Fruit fly (Drosophila melanogaster): ENCODE results near the gene Alp9.

The Alp9 gene

dm6 chr3L:5569724-5570123, 25.6 kb upstream of the Alp9 start:
- TF ChIP-seq psq (optimal IDR thresholded peaks at IDR 0.05), result no peak
- TF ChIP-seq pan (optimal IDR thresholded peaks at IDR 0.05), result no peak
- TF ChIP-seq CG8478 (optimal IDR thresholded peaks at IDR 0.05), result no peak
- TF ChIP-seq Dll (optimal IDR thresholded peaks at IDR 0.05), result no peak
- TF ChIP-seq usp (GFP tag; optimal IDR thresholded peaks at IDR 0.05), result no peak
- TF ChIP-seq EcR (GFP tag; optimal IDR thresholded peaks at IDR 0.05), result no peak

DNA sequence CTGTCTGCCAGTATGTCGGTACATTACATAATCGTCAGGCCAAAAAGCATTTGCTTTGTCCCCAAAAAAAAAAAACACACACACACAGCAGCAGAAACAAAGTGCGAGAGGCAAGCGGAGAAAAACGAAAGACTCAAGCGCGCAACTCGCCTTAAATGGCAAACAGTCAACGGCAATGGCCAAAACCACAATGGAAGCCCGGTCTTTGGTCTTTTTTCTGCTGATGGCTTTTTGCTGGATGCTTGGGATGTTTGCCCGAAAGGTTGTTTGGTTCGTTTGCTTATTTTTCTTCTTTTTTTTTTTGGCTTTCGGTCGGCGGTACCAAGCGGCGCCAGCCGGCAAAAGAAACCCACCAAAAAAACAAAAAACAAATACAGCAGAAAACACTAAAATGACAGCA, 24.3 kb upstream of the Alp9 start:
- TF ChIP-seq usp (GFP tag; optimal IDR thresholded peaks at IDR 0.05) (no peak), Dll (optimal IDR thresholded peaks at IDR 0.05) (peak; percentile 9)

DNA sequence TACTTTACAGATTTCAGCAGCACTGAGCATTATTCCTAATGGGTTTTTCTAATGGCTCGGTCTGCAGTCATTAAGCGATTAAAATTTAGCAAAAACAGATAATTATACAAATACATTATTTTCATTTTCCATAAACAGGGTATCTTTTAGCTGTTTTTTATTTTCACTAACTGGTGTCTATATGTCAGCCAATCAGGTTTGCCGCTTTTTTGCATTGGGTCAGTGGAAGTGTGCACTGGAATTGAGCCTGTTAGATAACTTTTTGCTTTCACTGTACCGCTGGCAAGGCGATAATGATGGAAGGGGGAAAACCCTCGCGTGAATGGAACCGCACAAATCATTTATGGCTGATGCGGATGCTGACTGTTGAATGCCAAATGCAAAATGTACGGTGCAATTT, 19.8 kb upstream of the Alp9 start:
- TF ChIP-seq psq (optimal IDR thresholded peaks at IDR 0.05) (no peak), EcR (GFP tag; optimal IDR thresholded peaks at IDR 0.05) (no peak), pan (optimal IDR thresholded peaks at IDR 0.05) (no peak), Dll (optimal IDR thresholded peaks at IDR 0.05) (no peak), CG8478 (optimal IDR thresholded peaks at IDR 0.05) (no peak), usp (GFP tag; optimal IDR thresholded peaks at IDR 0.05) (no peak)

DNA sequence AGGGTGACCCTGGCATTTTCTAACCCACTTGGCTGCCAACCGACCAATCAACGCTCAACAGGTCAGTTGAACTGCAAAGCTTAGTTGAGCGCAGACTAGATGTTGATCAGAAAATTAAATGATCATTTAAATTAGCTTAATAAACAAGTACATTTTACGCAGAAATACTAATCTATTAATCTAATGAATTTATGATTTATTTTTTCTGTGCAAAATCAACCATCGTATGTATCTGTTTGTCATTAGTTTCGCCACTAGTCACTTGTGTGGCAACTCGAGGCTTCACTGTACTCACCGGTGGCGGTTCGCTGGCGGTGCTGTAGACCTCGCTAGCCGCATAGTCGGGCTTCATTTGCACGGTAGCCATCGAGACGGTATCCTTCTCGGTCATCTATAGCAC, 18.8 kb upstream of the Alp9 start:
- no peak for TF ChIP-seq psq (optimal IDR thresholded peaks at IDR 0.05)
- no peak for TF ChIP-seq CG8478 (optimal IDR thresholded peaks at IDR 0.05)

- no peak for TF ChIP-seq EcR (GFP tag; optimal IDR thresholded peaks at IDR 0.05)
- TF ChIP-seq pan (optimal IDR thresholded peaks at IDR 0.05), result no peak
- no peak for TF ChIP-seq usp (GFP tag; optimal IDR thresholded peaks at IDR 0.05)
- no peak for TF ChIP-seq psq (optimal IDR thresholded peaks at IDR 0.05)
- no peak for TF ChIP-seq CG8478 (optimal IDR thresholded peaks at IDR 0.05)
- no peak for TF ChIP-seq Dll (optimal IDR thresholded peaks at IDR 0.05)
These were observed 17.8 kb upstream of the Alp9 start, which contains the start of gene Msr-110 for dm6 chr3L:5577250-5578138. Gene Msr-110 (minus strand): TSS chr3L:5577348.

- TF ChIP-seq Dll (optimal IDR thresholded peaks at IDR 0.05) (no peak), CG8478 (optimal IDR thresholded peaks at IDR 0.05) (no peak), usp (GFP tag; optimal IDR thresholded peaks at IDR 0.05) (no peak), EcR (GFP tag; optimal IDR thresholded peaks at IDR 0.05) (no peak), psq (optimal IDR thresholded peaks at IDR 0.05) (no peak), pan (optimal IDR thresholded peaks at IDR 0.05) (no peak)
These were observed 16.7 kb upstream of the Alp9 start for dm6 chr3L:5578595-5578994.

DNA sequence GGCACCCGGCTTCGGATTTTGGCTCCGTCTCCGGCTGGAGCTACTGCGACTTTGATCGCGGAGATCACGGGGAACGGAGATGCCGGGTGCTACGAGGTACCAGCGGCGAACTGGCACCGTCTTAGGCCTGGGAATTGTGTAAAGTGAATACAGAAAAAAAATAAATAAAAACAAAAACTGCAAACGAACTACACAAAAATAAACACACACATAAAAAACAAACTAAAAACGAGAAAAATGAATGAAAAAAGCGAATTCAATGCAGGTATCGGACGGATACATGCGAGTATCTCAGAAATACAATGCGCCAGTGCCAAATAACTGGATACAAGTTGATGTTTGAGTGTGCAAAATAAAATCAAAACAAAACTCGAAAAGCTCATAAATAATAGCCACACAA, 15.6 kb upstream of the Alp9 start:
- no peak for TF ChIP-seq usp (GFP tag; optimal IDR thresholded peaks at IDR 0.05)
- TF ChIP-seq Dll (optimal IDR thresholded peaks at IDR 0.05), result no peak
- TF ChIP-seq CG8478 (optimal IDR thresholded peaks at IDR 0.05), result no peak
- TF ChIP-seq psq (optimal IDR thresholded peaks at IDR 0.05), result no peak
- TF ChIP-seq EcR (GFP tag; optimal IDR thresholded peaks at IDR 0.05), result no peak
- TF ChIP-seq pan (optimal IDR thresholded peaks at IDR 0.05), result no peak

DNA sequence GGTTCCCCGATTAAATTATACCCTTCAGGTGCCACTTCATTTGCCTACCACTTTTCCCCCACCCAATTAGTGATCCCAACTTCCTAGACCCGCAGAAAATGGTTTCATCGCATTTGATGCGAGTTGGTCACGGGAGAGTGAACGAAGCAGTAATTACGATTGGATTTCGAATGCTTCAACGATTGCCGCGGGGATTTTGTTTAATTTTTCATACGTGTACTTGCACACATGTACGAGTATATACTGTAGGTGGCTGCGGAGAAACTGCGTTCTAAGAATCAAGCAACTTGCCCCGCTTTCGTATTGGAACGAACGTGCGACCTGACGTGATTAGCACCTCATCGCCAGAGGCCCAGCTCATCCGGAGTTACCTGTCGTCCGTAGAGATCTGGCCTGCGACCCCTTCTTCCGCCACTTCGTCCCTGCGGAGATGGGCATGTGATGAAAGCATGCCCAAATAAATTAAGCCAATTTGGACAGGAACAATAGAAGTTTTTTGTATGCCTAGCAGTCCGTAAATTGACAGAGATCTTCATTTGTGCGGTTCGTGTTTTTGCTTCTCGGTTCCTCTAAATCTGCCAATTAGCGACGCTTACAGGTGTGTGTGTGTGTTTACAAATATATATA, 14.7 kb upstream of the Alp9 start:
- no peak for TF ChIP-seq psq (optimal IDR thresholded peaks at IDR 0.05)
- TF ChIP-seq Dll (optimal IDR thresholded peaks at IDR 0.05), result no peak
- TF ChIP-seq CG8478 (optimal IDR thresholded peaks at IDR 0.05), result no peak

- TF ChIP-seq psq (optimal IDR thresholded peaks at IDR 0.05) (no peak), usp (GFP tag; optimal IDR thresholded peaks at IDR 0.05) (no peak), pan (optimal IDR thresholded peaks at IDR 0.05) (no peak), Dll (optimal IDR thresholded peaks at IDR 0.05) (no peak), EcR (GFP tag; optimal IDR thresholded peaks at IDR 0.05) (no peak), CG8478 (optimal IDR thresholded peaks at IDR 0.05) (no peak)
These were observed 13.8 kb upstream of the Alp9 start for dm6 chr3L:5581542-5581941.

DNA sequence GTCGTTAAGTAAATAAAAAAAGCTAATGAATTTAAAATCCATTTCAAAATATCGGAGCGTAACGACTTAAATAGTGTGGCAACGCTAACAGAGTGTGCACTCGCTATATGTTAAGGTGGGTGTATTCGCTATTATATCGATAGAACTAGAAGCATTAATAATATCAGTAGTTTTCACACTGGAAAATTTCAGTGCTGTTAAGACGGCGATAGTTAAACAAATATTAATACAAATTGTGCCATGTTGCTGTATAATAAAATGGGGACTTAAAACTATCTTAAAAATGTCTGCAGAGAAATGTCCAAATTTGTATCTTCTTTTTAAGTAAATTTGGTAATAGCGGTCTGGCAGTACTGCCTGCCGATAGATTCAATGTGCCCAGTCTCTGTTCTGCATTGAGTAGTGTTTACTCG, 12.0 kb upstream of the Alp9 start:
- TF ChIP-seq psq (optimal IDR thresholded peaks at IDR 0.05) (no peak), CG8478 (optimal IDR thresholded peaks at IDR 0.05) (no peak), pan (optimal IDR thresholded peaks at IDR 0.05) (no peak), EcR (GFP tag; optimal IDR thresholded peaks at IDR 0.05) (no peak), Dll (optimal IDR thresholded peaks at IDR 0.05) (no peak), usp (GFP tag; optimal IDR thresholded peaks at IDR 0.05) (no peak)

DNA sequence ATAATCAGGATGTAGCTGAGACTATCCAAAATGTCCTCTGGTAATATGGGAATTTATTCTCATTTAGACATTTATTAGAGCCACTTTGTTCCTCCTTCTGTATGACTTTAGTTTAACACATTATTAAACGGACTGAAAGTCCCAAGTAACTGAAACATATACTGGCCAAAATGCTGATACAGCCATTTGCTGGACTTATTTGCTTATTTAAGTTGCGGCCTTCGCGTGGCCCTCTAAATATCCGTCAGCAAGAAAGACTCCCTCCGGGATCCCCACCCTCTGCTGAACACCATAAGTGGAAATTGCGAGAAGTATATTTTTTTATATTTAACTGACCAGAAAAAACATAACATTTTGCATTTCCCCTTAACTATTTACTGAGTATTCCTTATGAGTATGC, 2.9 kb upstream of the Alp9 start, which contains the start of gene spo:
Gene spo (minus strand): TSS at position 135 of the 400 bp plus-strand sequence.
- TF ChIP-seq pan (optimal IDR thresholded peaks at IDR 0.05) (no peak), usp (GFP tag; optimal IDR thresholded peaks at IDR 0.05) (no peak), EcR (GFP tag; optimal IDR thresholded peaks at IDR 0.05) (no peak), CG8478 (optimal IDR thresholded peaks at IDR 0.05) (no peak), Dll (optimal IDR thresholded peaks at IDR 0.05) (no peak), psq (optimal IDR thresholded peaks at IDR 0.05) (no peak)

DNA sequence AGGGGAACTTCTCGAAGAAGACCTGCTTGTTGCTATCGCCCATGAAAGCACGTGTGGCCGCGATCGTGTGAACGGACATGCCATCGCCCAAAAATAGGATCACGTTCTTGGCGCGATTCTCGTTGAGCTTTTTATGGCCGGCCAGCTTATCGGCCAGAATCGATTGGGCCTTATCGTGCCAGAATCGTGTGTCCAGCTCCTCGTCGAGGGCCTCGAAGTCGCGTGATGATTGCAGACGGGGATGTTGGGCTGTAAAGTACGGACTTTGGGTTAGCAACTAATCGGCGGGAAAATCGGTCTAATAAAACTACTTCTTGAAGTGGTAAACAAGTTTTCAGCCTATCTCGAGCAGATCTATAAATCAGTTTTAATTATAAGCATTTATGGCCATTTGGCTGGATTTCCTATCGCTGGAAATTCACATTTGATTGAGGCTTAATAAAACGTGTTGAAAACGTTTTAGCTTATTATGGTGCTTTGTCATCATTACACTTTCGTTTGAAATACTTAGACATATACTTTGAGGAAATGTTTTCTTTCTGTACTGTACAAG, 1.1 kb upstream of the Alp9 start:
- TF ChIP-seq CG8478 (optimal IDR thresholded peaks at IDR 0.05) (no peak), EcR (GFP tag; optimal IDR thresholded peaks at IDR 0.05) (no peak), psq (optimal IDR thresholded peaks at IDR 0.05) (no peak)

Data from whole organism.